Worm (Caenorhabditis elegans) whole organism, L2 larva: ENCODE data around the gene poml-1.

Source experiments
- ama-1 ChIP-seq: fragments of 150-350 bp; optimal IDR thresholded peaks from 2 replicates; lab custom pipeline; 2018; ENCODE audit warnings: inconsistent platforms
- egl-27 ChIP-seq: sonication (generic microtip); optimal IDR thresholded peaks from 3 replicates; lab custom pipeline; 2017; ENCODE audit warnings: missing biosample characterization, missing genetic modification reagents, missing genetic modification characterization
- nhr-23 ChIP-seq: fragments of 150-350 bp; optimal IDR thresholded peaks from 2 replicates; lab custom pipeline; 2014; ENCODE audit warnings: missing biosample characterization, missing genetic modification reagents, missing genetic modification characterization
- zag-1 ChIP-seq: fragments of 150-350 bp; optimal IDR thresholded peaks from 2 replicates; lab custom pipeline; 2014; ENCODE audit warnings: missing biosample characterization, missing genetic modification characterization

DNA sequence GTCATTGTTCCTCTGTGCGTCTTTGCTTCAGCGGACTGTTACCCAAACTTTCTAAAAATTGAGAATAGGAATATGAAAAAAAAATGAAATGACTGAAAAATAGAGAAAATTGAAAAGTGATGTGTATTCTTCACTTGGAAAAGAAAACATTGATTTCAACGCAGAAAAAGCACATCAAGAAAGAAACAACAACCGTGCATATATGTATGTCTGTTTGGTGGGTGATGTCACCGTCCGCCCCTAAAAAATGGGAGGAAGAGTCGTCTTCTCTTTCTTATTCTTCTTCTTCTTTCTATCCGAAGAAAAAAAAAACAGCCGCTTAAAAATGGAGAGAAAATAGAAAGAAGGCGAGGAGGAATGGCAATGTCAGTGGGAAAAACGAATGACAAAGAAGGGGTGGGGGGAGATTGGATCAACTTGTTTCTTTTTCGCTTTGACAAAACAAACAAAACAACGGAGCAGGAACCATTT lies 47.8 kb upstream of the poml-1 start, which contains the start of gene nkb-3:
- no peak for TF ChIP-seq zag-1 (tag; lab: Kevin White, UChicago)
- no peak for TF ChIP-seq egl-27 (tag; lab: Kevin White, UChicago)
- no peak for TF ChIP-seq nhr-23
- peak; percentile 16 for TF ChIP-seq ama-1 (lab: Kevin White, UChicago)
